Fruit fly (Drosophila melanogaster) whole organism, prepupa: ENCODE measurements around the gene Ten-a.

Experiments used
- Blimp-1 ChIP-seq: fragments of 200-800 bp; sonication (Bioruptor generic); optimal IDR thresholded peaks from 3 replicates; lab custom pipeline; 2017; ENCODE audit warnings: missing biosample characterization, missing genetic modification characterization, mild to moderate bottlenecking, moderate library complexity, missing genetic modification reagents
- CG10631 ChIP-seq: fragments of 200-800 bp; sonication (Bioruptor generic); optimal IDR thresholded peaks from 2 replicates; lab custom pipeline; 2016; ENCODE audit warnings: missing biosample characterization, missing genetic modification characterization
- CG11294 ChIP-seq: fragments of 200-800 bp; sonication (Bioruptor generic); IDR thresholded peaks from 2 replicates; pipeline ENCODE4 v1.3.6; 2022; ENCODE audit warnings: missing biosample characterization, missing genetic modification characterization
- CG11762 ChIP-seq: fragments of 200-800 bp; sonication (Bioruptor generic); optimal IDR thresholded peaks from 3 replicates; lab custom pipeline; 2016; ENCODE audit warnings: missing biosample characterization, missing genetic modification characterization; ENCODE audit not compliant: insufficient read depth
- CG11902 ChIP-seq: fragments of 200-800 bp; sonication (Bioruptor generic); optimal IDR thresholded peaks from 3 replicates; lab custom pipeline; 2016; ENCODE audit warnings: missing biosample characterization, missing genetic modification characterization
- CG15336 ChIP-seq: fragments of 200-800 bp; sonication (Bioruptor generic); IDR thresholded peaks from 2 replicates; pipeline ENCODE4 v1.3.6; 2022; ENCODE audit warnings: missing biosample characterization, missing genetic modification characterization
- CG16779 ChIP-seq: fragments of 200-800 bp; sonication (Bioruptor generic); optimal IDR thresholded peaks from 3 replicates; lab custom pipeline; 2017; ENCODE audit warnings: missing biosample characterization, mild to moderate bottlenecking, missing genetic modification characterization
- CG3032 ChIP-seq: fragments of 200-800 bp; optimal IDR thresholded peaks from 2 replicates; lab custom pipeline; 2019; ENCODE audit warnings: missing biosample characterization, mild to moderate bottlenecking, missing genetic modification characterization, moderate library complexity
- CG31627 ChIP-seq: fragments of 200-800 bp; sonication (Bioruptor generic); optimal IDR thresholded peaks from 3 replicates; lab custom pipeline; 2016; ENCODE audit warnings: missing biosample characterization, missing genetic modification characterization
- CG32006 ChIP-seq: fragments of 200-800 bp; sonication (Bioruptor generic); optimal IDR thresholded peaks from 3 replicates; lab custom pipeline; 2017; ENCODE audit warnings: missing biosample characterization, mild to moderate bottlenecking, missing genetic modification characterization
- CG34406 ChIP-seq: fragments of 200-800 bp; sonication (Bioruptor generic); optimal IDR thresholded peaks from 3 replicates; lab custom pipeline; 2016; ENCODE audit warnings: missing biosample characterization, missing genetic modification characterization
- CG3919 ChIP-seq: fragments of 200-800 bp; sonication (Bioruptor generic); optimal IDR thresholded peaks from 3 replicates; lab custom pipeline; 2016; ENCODE audit warnings: missing biosample characterization, missing genetic modification characterization
- CG6163 ChIP-seq: fragments of 200-800 bp; sonication (Bioruptor generic); IDR thresholded peaks from 3 replicates; pipeline ENCODE4 v1.3.6; 2022; ENCODE audit warnings: missing biosample characterization, missing genetic modification characterization
- CG6276 ChIP-seq: fragments of 200-800 bp; sonication (Bioruptor generic); optimal IDR thresholded peaks from 2 replicates; lab custom pipeline; 2017; ENCODE audit warnings: missing biosample characterization, mild to moderate bottlenecking, missing genetic modification characterization
- CG6792 ChIP-seq: fragments of 200-800 bp; sonication (Bioruptor generic); optimal IDR thresholded peaks from 3 replicates; lab custom pipeline; 2016; ENCODE audit warnings: missing biosample characterization, missing genetic modification characterization
- CG6854 ChIP-seq: fragments of 200-800 bp; sonication (Bioruptor generic); optimal IDR thresholded peaks from 2 replicates; lab custom pipeline; 2017; ENCODE audit warnings: missing biosample characterization, mild to moderate bottlenecking, missing genetic modification characterization
- CG7368 ChIP-seq: fragments of 200-800 bp; sonication (Bioruptor generic); optimal IDR thresholded peaks from 3 replicates; lab custom pipeline; 2016; ENCODE audit warnings: missing biosample characterization, missing genetic modification characterization
- CG8119 ChIP-seq: fragments of 200-800 bp; sonication (Bioruptor generic); IDR thresholded peaks from 3 replicates; pipeline ENCODE4 v1.3.6; 2022; ENCODE audit warnings: missing biosample characterization, missing genetic modification characterization
- CG8632 ChIP-seq: fragments of 200-800 bp; sonication (Bioruptor generic); optimal IDR thresholded peaks from 3 replicates; lab custom pipeline; 2016; ENCODE audit warnings: missing biosample characterization, missing genetic modification characterization
- CG9139 ChIP-seq: fragments of 200-800 bp; sonication (Bioruptor generic); optimal IDR thresholded peaks from 3 replicates; lab custom pipeline; 2017; ENCODE audit warnings: missing biosample characterization, mild to moderate bottlenecking, missing genetic modification characterization
- Eip78C ChIP-seq: fragments of 200-800 bp; sonication (Bioruptor generic); peaks from one replicate; lab custom pipeline; 2016; ENCODE audit warnings: missing biosample characterization, missing genetic modification characterization
- Eip93F ChIP-seq: fragments of 200-800 bp; sonication (Bioruptor generic); optimal IDR thresholded peaks from 2 replicates; lab custom pipeline; 2016; ENCODE audit warnings: missing biosample characterization, mild to moderate bottlenecking, missing genetic modification characterization
- Ets21C ChIP-seq: fragments of 200-800 bp; sonication (Bioruptor generic); optimal IDR thresholded peaks from 3 replicates; lab custom pipeline; 2016; ENCODE audit warnings: missing biosample characterization, missing genetic modification characterization
- Ets96B ChIP-seq: fragments of 200-800 bp; optimal IDR thresholded peaks from 2 replicates; lab custom pipeline; 2019; ENCODE audit warnings: missing biosample characterization, mild to moderate bottlenecking, missing genetic modification characterization, moderate library complexity
- Gug ChIP-seq: fragments of 200-800 bp; sonication (Bioruptor generic); IDR thresholded peaks from 2 replicates; pipeline ENCODE4 v1.3.6; 2022; ENCODE audit warnings: missing biosample characterization, missing genetic modification characterization
- Hr38 ChIP-seq: sonication (Bioruptor generic); optimal IDR thresholded peaks from 2 replicates; lab custom pipeline; 2016; ENCODE audit warnings: missing biosample characterization, missing genetic modification characterization
- Hr39 ChIP-seq: fragments of 200-800 bp; sonication (Bioruptor generic); optimal IDR thresholded peaks from 2 replicates; lab custom pipeline; 2016; ENCODE audit warnings: missing biosample characterization, missing genetic modification characterization
- Hr4 ChIP-seq: fragments of 200-800 bp; sonication (Bioruptor generic); optimal IDR thresholded peaks from 3 replicates; lab custom pipeline; 2016; ENCODE audit warnings: missing biosample characterization, missing genetic modification characterization
- Lpt ChIP-seq: fragments of 200-800 bp; sonication (Bioruptor generic); optimal IDR thresholded peaks from 3 replicates; lab custom pipeline; 2016; ENCODE audit warnings: missing biosample characterization, missing genetic modification characterization
- Met ChIP-seq: fragments of 200-800 bp; sonication (Bioruptor generic); optimal IDR thresholded peaks from 3 replicates; lab custom pipeline; 2016; ENCODE audit warnings: missing biosample characterization, missing genetic modification characterization
- OdsH ChIP-seq: fragments of 200-800 bp; sonication (Bioruptor generic); optimal IDR thresholded peaks from 3 replicates; lab custom pipeline; 2016; ENCODE audit warnings: missing biosample characterization, missing genetic modification characterization
- Smox ChIP-seq: fragments of 200-800 bp; sonication (Bioruptor generic); optimal IDR thresholded peaks from 3 replicates; lab custom pipeline; 2016; ENCODE audit warnings: missing biosample characterization, missing genetic modification characterization
- Sox102F ChIP-seq: fragments of 200-800 bp; sonication (Bioruptor generic); optimal IDR thresholded peaks from 2 replicates; lab custom pipeline; 2016; ENCODE audit warnings: missing biosample characterization, mild to moderate bottlenecking, missing genetic modification characterization
- Sox14 ChIP-seq: fragments of 200-800 bp; sonication (Bioruptor generic); optimal IDR thresholded peaks from 3 replicates; lab custom pipeline; 2016; ENCODE audit warnings: missing biosample characterization, missing genetic modification characterization
- Sox15 ChIP-seq: fragments of 200-800 bp; sonication (Bioruptor generic); optimal IDR thresholded peaks from 3 replicates; lab custom pipeline; 2016; ENCODE audit warnings: missing biosample characterization, missing genetic modification characterization
- achi ChIP-seq: fragments of 200-800 bp; sonication (Bioruptor generic); optimal IDR thresholded peaks from 3 replicates; lab custom pipeline; 2016; ENCODE audit warnings: missing biosample characterization, missing genetic modification characterization
- acj6 ChIP-seq: fragments of 200-800 bp; sonication (Bioruptor generic); optimal IDR thresholded peaks from 3 replicates; lab custom pipeline; 2016; ENCODE audit warnings: missing biosample characterization, missing genetic modification characterization
- cyc ChIP-seq: fragments of 200-800 bp; sonication (Bioruptor generic); optimal IDR thresholded peaks from 3 replicates; lab custom pipeline; 2016; ENCODE audit warnings: missing biosample characterization, missing genetic modification characterization
- dsx ChIP-seq: fragments of 200-800 bp; optimal IDR thresholded peaks from 3 replicates; lab custom pipeline; 2019; ENCODE audit warnings: missing biosample characterization, mild to moderate bottlenecking, missing genetic modification characterization, moderate library complexity; ENCODE audit not compliant: poor library complexity, severe bottlenecking
- esn ChIP-seq: fragments of 200-800 bp; sonication (Bioruptor generic); optimal IDR thresholded peaks from 2 replicates; lab custom pipeline; 2016; ENCODE audit warnings: missing biosample characterization, mild to moderate bottlenecking, missing genetic modification characterization, moderate library complexity
- fd59A ChIP-seq: fragments of 200-800 bp; sonication (Bioruptor generic); optimal IDR thresholded peaks from 2 replicates; lab custom pipeline; 2017; ENCODE audit warnings: missing biosample characterization, mild to moderate bottlenecking, missing genetic modification characterization, missing genetic modification reagents
- fd85E ChIP-seq: fragments of 200-800 bp; sonication (Bioruptor generic); optimal IDR thresholded peaks from 3 replicates; lab custom pipeline; 2016; ENCODE audit warnings: missing biosample characterization, missing genetic modification characterization
- lz ChIP-seq: fragments of 200-800 bp; sonication (Bioruptor generic); optimal IDR thresholded peaks from 3 replicates; lab custom pipeline; 2016; ENCODE audit warnings: missing biosample characterization, missing genetic modification characterization
- net ChIP-seq: fragments of 200-800 bp; sonication (Bioruptor generic); optimal IDR thresholded peaks from 3 replicates; lab custom pipeline; 2016; ENCODE audit warnings: missing biosample characterization, missing genetic modification characterization
- spab ChIP-seq: fragments of 200-800 bp; sonication (Bioruptor generic); optimal IDR thresholded peaks from 2 replicates; lab custom pipeline; 2017; ENCODE audit warnings: missing biosample characterization, mild to moderate bottlenecking, missing genetic modification characterization, missing genetic modification reagents
- svp ChIP-seq: fragments of 200-800 bp; sonication (Bioruptor generic); peaks from one replicate; lab custom pipeline; 2016; ENCODE audit warnings: missing biosample characterization, missing genetic modification characterization
- topi ChIP-seq: fragments of 200-800 bp; sonication (Bioruptor generic); optimal IDR thresholded peaks from 3 replicates; lab custom pipeline; 2016; ENCODE audit warnings: missing biosample characterization, missing genetic modification characterization
- vri ChIP-seq: fragments of 200-800 bp; sonication (Bioruptor generic); optimal IDR thresholded peaks from 3 replicates; lab custom pipeline; 2016; ENCODE audit warnings: missing biosample characterization, mild to moderate bottlenecking, missing genetic modification characterization

The Ten-a gene

dm6 chrX:12242375-12242774 lies 198.9 kb downstream of the Ten-a start (continued):
- TF ChIP-seq CG6854 (GFP tag; lab: Kevin White, UChicago): no peak
- no peak for TF ChIP-seq CG6276 (GFP tag; lab: Kevin White, UChicago)
- no peak for TF ChIP-seq CG31627 (GFP tag; lab: Kevin White, UChicago)
- no peak for TF ChIP-seq CG10631
- no peak for TF ChIP-seq Gug (GFP tag; lab: Robert Waterston, UW)
- TF ChIP-seq Hr39 (GFP tag; lab: Kevin White, UChicago): no peak
- TF ChIP-seq topi: no peak
- TF ChIP-seq spab: no peak
- peak; percentile 34 for TF ChIP-seq Ets96B (tag; lab: Kevin White, UChicago)
- peak; percentile 26 for TF ChIP-seq OdsH (GFP tag; lab: Kevin White, UChicago)
- no peak for TF ChIP-seq CG16779 (tag; lab: Kevin White, UChicago)
- peak; percentile 34; the same call in 1 of the 3 replicates for TF ChIP-seq CG6163 (GFP tag; lab: Robert Waterston, UW)

- TF ChIP-seq Sox102F (GFP tag; lab: Kevin White, UChicago): peak; percentile 44
- TF ChIP-seq CG7368 (GFP tag; lab: Kevin White, UChicago): peak; percentile 0
- TF ChIP-seq acj6: peak; percentile 7
- TF ChIP-seq CG11762 (GFP tag; lab: Kevin White, UChicago): peak; percentile 2
- TF ChIP-seq Sox14 (GFP tag; lab: Kevin White, UChicago): no peak
- TF ChIP-seq CG3919 (GFP tag; lab: Kevin White, UChicago): peak; percentile 2
- peak; percentile 48 for TF ChIP-seq Hr39 (GFP tag; lab: Kevin White, UChicago)
- TF ChIP-seq Smox (GFP tag; lab: Kevin White, UChicago): peak; percentile 42
- no peak for TF ChIP-seq Sox15 (GFP tag; lab: Kevin White, UChicago)
- TF ChIP-seq topi: peak; percentile 51
- no peak for TF ChIP-seq dsx
- TF ChIP-seq OdsH (GFP tag; lab: Kevin White, UChicago): peak; percentile 14
- TF ChIP-seq Hr4: no peak
- peak; percentile 30 for TF ChIP-seq Met
- TF ChIP-seq Eip78C: peak; percentile 80
- peak; percentile 15 for TF ChIP-seq CG6792 (GFP tag; lab: Kevin White, UChicago)
- TF ChIP-seq svp (GFP tag; lab: Kevin White, UChicago): peak; percentile 79
- peak; percentile 47 for TF ChIP-seq lz (GFP tag; lab: Kevin White, UChicago)
- no peak for TF ChIP-seq CG11294 (GFP tag; lab: Robert Waterston, UW)
- peak; percentile 54 for TF ChIP-seq esn (GFP tag; lab: Kevin White, UChicago)
- TF ChIP-seq CG11902 (GFP tag; lab: Kevin White, UChicago): no peak
- peak; percentile 45 for TF ChIP-seq cyc (GFP tag; lab: Kevin White, UChicago)
- peak; percentile 8 for TF ChIP-seq vri (GFP tag; lab: Kevin White, UChicago)
- TF ChIP-seq CG31627 (GFP tag; lab: Kevin White, UChicago): peak; percentile 39
- no peak for TF ChIP-seq fd85E (GFP tag; lab: Kevin White, UChicago)
- TF ChIP-seq Ets21C (GFP tag; lab: Kevin White, UChicago): peak; percentile 43
- TF ChIP-seq Blimp-1 (GFP tag; lab: Kevin White, UChicago): no peak
- no peak for TF ChIP-seq Eip93F (GFP tag; lab: Kevin White, UChicago)
- no peak for TF ChIP-seq fd59A (GFP tag; lab: Kevin White, UChicago)
- TF ChIP-seq, all 60 proteins: peak for 19
Observed at dm6 chrX:12245622-12246021, 202.1 kb downstream of the Ten-a start.

dm6 chrX:12246285-12246684 lies 202.8 kb downstream of the Ten-a start:
- TF ChIP-seq acj6 (peak; percentile 8), CG3032 (tag; lab: Kevin White, UChicago) (peak; percentile 41), esn (GFP tag; lab: Kevin White, UChicago) (peak; percentile 34), CG8632 (GFP tag; lab: Kevin White, UChicago) (peak; percentile 24), CG15336 (no peak), CG6163 (GFP tag; lab: Robert Waterston, UW) (no peak), CG8119 (GFP tag; lab: Robert Waterston, UW) (no peak), CG11902 (GFP tag; lab: Kevin White, UChicago) (no peak), Hr38 (GFP tag; lab: Kevin White, UChicago) (no peak), Gug (GFP tag; lab: Robert Waterston, UW) (no peak), vri (GFP tag; lab: Kevin White, UChicago) (no peak), CG9139 (GFP tag; lab: Kevin White, UChicago) (no peak), Hr39 (GFP tag; lab: Kevin White, UChicago) (peak; percentile 27), CG32006 (GFP tag; lab: Kevin White, UChicago) (no peak), lz (GFP tag; lab: Kevin White, UChicago) (peak; percentile 27), achi (no peak), CG3919 (GFP tag; lab: Kevin White, UChicago) (peak; percentile 6), net (GFP tag; lab: Kevin White, UChicago) (no peak), OdsH (GFP tag; lab: Kevin White, UChicago) (peak; percentile 7), fd85E (GFP tag; lab: Kevin White, UChicago) (no peak), CG16779 (tag; lab: Kevin White, UChicago) (no peak), Lpt (no peak), CG34406 (no peak)
